ENCODE assay signal across 5 fruit fly cellular contexts in the genomic region with DNA sequence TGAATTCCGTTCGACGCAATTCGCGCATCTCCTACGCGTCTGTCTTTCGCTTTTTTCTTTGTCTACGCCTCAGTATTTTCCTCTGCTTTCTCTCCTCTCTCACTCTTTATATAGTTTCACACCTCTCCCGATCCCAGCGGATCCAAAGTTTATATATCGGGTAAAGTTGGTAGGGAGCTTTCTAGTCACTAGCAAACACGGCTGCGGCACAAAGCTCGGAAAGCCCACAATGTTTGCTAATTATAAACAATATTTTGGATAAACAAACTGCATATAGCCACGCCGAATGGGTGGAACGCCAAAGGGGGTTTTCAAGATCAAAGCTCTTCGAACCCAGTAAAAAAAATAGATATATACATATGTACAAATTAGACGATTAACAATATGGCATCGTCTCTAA.
TF ChIP-seq lines count a peak whose summit lies in the region.

No protein-coding gene starts in this region.

- no peak for TF ChIP-seq CTCF in whole organism, embryonic (GFP tag; optimal IDR thresholded peaks at IDR 0.05; lab: Kevin White, UChicago)

TF ChIP-seq in whole organism, adult, 20 proteins besides CTCF, POLR2A, EP300 and RAD21 (continues in another document):
- no peak for TF ChIP-seq CG1620 (GFP tag; optimal IDR thresholded peaks at IDR 0.05; lab: Kevin White, UChicago)
- peak; percentile 55 for TF ChIP-seq cic (GFP tag; optimal IDR thresholded peaks at IDR 0.05; lab: Kevin White, UChicago)
- no peak for TF ChIP-seq Clk (GFP tag; optimal IDR thresholded peaks at IDR 0.05; lab: Kevin White, UChicago)
- TF ChIP-seq pad (GFP tag; optimal IDR thresholded peaks at IDR 0.05; lab: Kevin White, UChicago): peak; percentile 29
- no peak for TF ChIP-seq tj (GFP tag; optimal IDR thresholded peaks at IDR 0.05; lab: Kevin White, UChicago)
- peak; percentile 62 for TF ChIP-seq Mnt (GFP tag; optimal IDR thresholded peaks at IDR 0.05; lab: Kevin White, UChicago)
- TF ChIP-seq bab1 (GFP tag; optimal IDR thresholded peaks at IDR 0.05; lab: Kevin White, UChicago): peak; percentile 49
- no peak for TF ChIP-seq cnc (optimal IDR thresholded peaks at IDR 0.05; lab: Kevin White, UChicago)
- TF ChIP-seq CG5204 (GFP tag; optimal IDR thresholded peaks at IDR 0.05; lab: Kevin White, UChicago): no peak
- no peak for TF ChIP-seq Hr96 (GFP tag; optimal IDR thresholded peaks at IDR 0.05; lab: Kevin White, UChicago)
- no peak for TF ChIP-seq CG7045 (GFP tag; optimal IDR thresholded peaks at IDR 0.05; lab: Kevin White, UChicago)
- peak; percentile 24 for TF ChIP-seq ovo (GFP tag; optimal IDR thresholded peaks at IDR 0.05; lab: Kevin White, UChicago)
- TF ChIP-seq CG12768 (GFP tag; optimal IDR thresholded peaks at IDR 0.05; lab: Kevin White, UChicago): peak; percentile 67
- no peak for TF ChIP-seq Crg-1 (GFP tag; optimal IDR thresholded peaks at IDR 0.05; lab: Kevin White, UChicago)
- TF ChIP-seq CG11617 (GFP tag; optimal IDR thresholded peaks at IDR 0.05; lab: Kevin White, UChicago): peak; percentile 19
- peak; percentile 42 for TF ChIP-seq CG14711 (tag; optimal IDR thresholded peaks at IDR 0.05; lab: Kevin White, UChicago)
- peak; percentile 19 for TF ChIP-seq toe (GFP tag; optimal IDR thresholded peaks at IDR 0.05; lab: Kevin White, UChicago)

TF ChIP-seq in whole organism, embryonic, 481 proteins besides CTCF, POLR2A, EP300 and RAD21:
- TF ChIP-seq nom (GFP tag; optimal IDR thresholded peaks at IDR 0.05; lab: Kevin White, UChicago) (peak; percentile 26), chinmo (GFP tag; IDR thresholded peaks at IDR 0.05; lab: Robert Waterston, UW; ENCODE audit: partially characterized antibody) (0 out of 4 replicates have a peak, but pooled peaks have one; percentile 49), CG8290 (GFP tag; optimal IDR thresholded peaks at IDR 0.05; lab: Kevin White, UChicago) (no peak), CG8290 (tag; optimal IDR thresholded peaks at IDR 0.05; lab: Kevin White, UChicago) (peak in 1 of 2 experiments; percentile 5), lab (GFP tag; optimal IDR thresholded peaks at IDR 0.05; lab: Kevin White, UChicago) (peak; percentile 10), CG10209 (GFP tag; optimal IDR thresholded peaks at IDR 0.05; lab: Kevin White, UChicago) (no peak), CG12769 (tag; optimal IDR thresholded peaks at IDR 0.05; lab: Kevin White, UChicago) (peak; percentile 76), Med (GFP tag; lab: Kevin White, UChicago) (peak; percentile 63), Doc2 (GFP tag; IDR thresholded peaks at IDR 0.05; lab: Robert Waterston, UW) (no peak), Trl (optimal IDR thresholded peaks at IDR 0.05; lab: Kevin White, UChicago) (peak in 1 of 2 experiments; percentile 19), Trl (GFP tag; optimal IDR thresholded peaks at IDR 0.05; lab: Kevin White, UChicago) (no peak)

TF ChIP-seq in whole organism, prepupa, 60 proteins besides CTCF, POLR2A, EP300 and RAD21:
- TF ChIP-seq eg (GFP tag; IDR thresholded peaks at IDR 0.05; lab: Robert Waterston, UW): peak; percentile 10; the same call in 1 of the 3 replicates
- no peak for TF ChIP-seq Eip75B (GFP tag; optimal IDR thresholded peaks at IDR 0.05; lab: Kevin White, UChicago)
- no peak for TF ChIP-seq OdsH (GFP tag; optimal IDR thresholded peaks at IDR 0.05; lab: Kevin White, UChicago)
- TF ChIP-seq dsx (GFP tag; optimal IDR thresholded peaks at IDR 0.05; lab: Kevin White, UChicago; ENCODE audit: poor library complexity, severe bottlenecking): no peak
- no peak for TF ChIP-seq fd85E (GFP tag; optimal IDR thresholded peaks at IDR 0.05; lab: Kevin White, UChicago)
- TF ChIP-seq CG4318 (GFP tag; optimal IDR thresholded peaks at IDR 0.05; lab: Kevin White, UChicago): no peak
- peak; percentile 66 for TF ChIP-seq fkh (GFP tag; optimal IDR thresholded peaks at IDR 0.05; lab: Kevin White, UChicago)
- peak; percentile 39 for TF ChIP-seq Eip78C (GFP tag; lab: Kevin White, UChicago)
- TF ChIP-seq CG6163 (GFP tag; IDR thresholded peaks at IDR 0.05; lab: Robert Waterston, UW): no peak
- no peak for TF ChIP-seq CG11902 (GFP tag; optimal IDR thresholded peaks at IDR 0.05; lab: Kevin White, UChicago)
- TF ChIP-seq Eip93F (GFP tag; optimal IDR thresholded peaks at IDR 0.05; lab: Kevin White, UChicago): no peak
- no peak for TF ChIP-seq cyc (GFP tag; optimal IDR thresholded peaks at IDR 0.05; lab: Kevin White, UChicago)
- TF ChIP-seq CG3032 (tag; optimal IDR thresholded peaks at IDR 0.05; lab: Kevin White, UChicago): no peak
- TF ChIP-seq CG10669 (GFP tag; optimal IDR thresholded peaks at IDR 0.05; lab: Kevin White, UChicago): no peak
- no peak for TF ChIP-seq Hr38 (GFP tag; optimal IDR thresholded peaks at IDR 0.05; lab: Kevin White, UChicago)
- no peak for TF ChIP-seq Met (GFP tag; optimal IDR thresholded peaks at IDR 0.05; lab: Kevin White, UChicago)
- peak; percentile 7 for TF ChIP-seq CG9139 (GFP tag; optimal IDR thresholded peaks at IDR 0.05; lab: Kevin White, UChicago)
- 0 out of 3 replicates have a peak, but pooled peaks have one; percentile 17 for TF ChIP-seq CG8119 (GFP tag; IDR thresholded peaks at IDR 0.05; lab: Robert Waterston, UW)

TF ChIP-seq in whole organism, pupa, 21 proteins besides CTCF, POLR2A, EP300 and RAD21:
- peak; percentile 44; the same call in 1 of the 2 replicates for TF ChIP-seq CG32121 (GFP tag; IDR thresholded peaks at IDR 0.05; lab: Robert Waterston, UW)
- TF ChIP-seq Pif1A (GFP tag; optimal IDR thresholded peaks at IDR 0.05; lab: Kevin White, UChicago): no peak
- TF ChIP-seq CG14655 (GFP tag; optimal IDR thresholded peaks at IDR 0.05; lab: Kevin White, UChicago): no peak
- TF ChIP-seq CG17806 (tag; optimal IDR thresholded peaks at IDR 0.05; lab: Kevin White, UChicago): no peak
- no peak for TF ChIP-seq CG9948 (tag; optimal IDR thresholded peaks at IDR 0.05; lab: Kevin White, UChicago)
- TF ChIP-seq gl (tag; optimal IDR thresholded peaks at IDR 0.05; lab: Kevin White, UChicago): no peak
- TF ChIP-seq Pif1B (GFP tag; optimal IDR thresholded peaks at IDR 0.05; lab: Kevin White, UChicago): no peak
- 0 out of 3 replicates have a peak, but pooled peaks have one; percentile 39 for TF ChIP-seq CG4496 (GFP tag; IDR thresholded peaks at IDR 0.05; lab: Robert Waterston, UW)
- peak; percentile 48; the same call in 1 of the 2 replicates for TF ChIP-seq Ets98B (GFP tag; IDR thresholded peaks at IDR 0.05; lab: Robert Waterston, UW)
- no peak for TF ChIP-seq CG15710 (tag; optimal IDR thresholded peaks at IDR 0.05; lab: Kevin White, UChicago)
- no peak for TF ChIP-seq D1 (tag; optimal IDR thresholded peaks at IDR 0.05; lab: Kevin White, UChicago)
- no peak for TF ChIP-seq CG12605 (GFP tag; IDR thresholded peaks at IDR 0.05; lab: Robert Waterston, UW)
- no peak for TF ChIP-seq rn (GFP tag; IDR thresholded peaks at IDR 0.05; lab: Robert Waterston, UW)
- TF ChIP-seq CG13204 (GFP tag; optimal IDR thresholded peaks at IDR 0.05; lab: Kevin White, UChicago): no peak

TF ChIP-seq in whole organism, wandering third instar larva, 38 proteins besides CTCF, POLR2A, EP300 and RAD21:
- no peak for TF ChIP-seq Vsx2 (GFP tag; optimal IDR thresholded peaks at IDR 0.05; lab: Kevin White, UChicago; ENCODE audit: partially characterized antibody)
- no peak for TF ChIP-seq Rel (GFP tag; optimal IDR thresholded peaks at IDR 0.05; lab: Kevin White, UChicago)
- TF ChIP-seq Rel (tag; optimal IDR thresholded peaks at IDR 0.05; lab: Kevin White, UChicago): peak; percentile 15
- no peak for TF ChIP-seq fru (GFP tag; optimal IDR thresholded peaks at IDR 0.05; lab: Kevin White, UChicago)
- TF ChIP-seq rgr (GFP tag; optimal IDR thresholded peaks at IDR 0.05; lab: Kevin White, UChicago): peak; percentile 81
TF ChIP-seq in whole organism, wandering third instar larva: peak in this region for 2.
